Fruit fly (Drosophila melanogaster) whole organism, prepupa: Measurements from ENCODE around the gene CG14374.

Experiments used
- Blimp-1 ChIP-seq: fragments of 200-800 bp; sonication (Bioruptor generic); optimal IDR thresholded peaks from 3 replicates; lab custom pipeline; 2017; ENCODE audit warnings: missing biosample characterization, missing genetic modification characterization, mild to moderate bottlenecking, moderate library complexity, missing genetic modification reagents
- CG10631 ChIP-seq: fragments of 200-800 bp; sonication (Bioruptor generic); optimal IDR thresholded peaks from 2 replicates; lab custom pipeline; 2016; ENCODE audit warnings: missing biosample characterization, missing genetic modification characterization
- CG10669 ChIP-seq: fragments of 200-800 bp; sonication (Bioruptor generic); optimal IDR thresholded peaks from 3 replicates; lab custom pipeline; 2018; ENCODE audit warnings: missing biosample characterization, mild to moderate bottlenecking, missing genetic modification characterization, moderate library complexity
- CG11294 ChIP-seq: fragments of 200-800 bp; sonication (Bioruptor generic); IDR thresholded peaks from 2 replicates; pipeline ENCODE4 v1.3.6; 2022; ENCODE audit warnings: missing biosample characterization, missing genetic modification characterization
- CG15336 ChIP-seq: fragments of 200-800 bp; sonication (Bioruptor generic); IDR thresholded peaks from 2 replicates; pipeline ENCODE4 v1.3.6; 2022; ENCODE audit warnings: missing biosample characterization, missing genetic modification characterization
- CG1621 ChIP-seq: fragments of 200-800 bp; sonication (Bioruptor generic); optimal IDR thresholded peaks from 3 replicates; lab custom pipeline; 2018; ENCODE audit warnings: missing biosample characterization, mild to moderate bottlenecking, missing genetic modification characterization
- CG16779 ChIP-seq: fragments of 200-800 bp; sonication (Bioruptor generic); optimal IDR thresholded peaks from 3 replicates; lab custom pipeline; 2017; ENCODE audit warnings: missing biosample characterization, mild to moderate bottlenecking, missing genetic modification characterization
- CG3032 ChIP-seq: fragments of 200-800 bp; optimal IDR thresholded peaks from 2 replicates; lab custom pipeline; 2019; ENCODE audit warnings: missing biosample characterization, mild to moderate bottlenecking, missing genetic modification characterization, moderate library complexity
- CG32006 ChIP-seq: fragments of 200-800 bp; sonication (Bioruptor generic); optimal IDR thresholded peaks from 3 replicates; lab custom pipeline; 2017; ENCODE audit warnings: missing biosample characterization, mild to moderate bottlenecking, missing genetic modification characterization
- CG34406 ChIP-seq: fragments of 200-800 bp; sonication (Bioruptor generic); optimal IDR thresholded peaks from 3 replicates; lab custom pipeline; 2016; ENCODE audit warnings: missing biosample characterization, missing genetic modification characterization
- CG3919 ChIP-seq: fragments of 200-800 bp; sonication (Bioruptor generic); optimal IDR thresholded peaks from 3 replicates; lab custom pipeline; 2016; ENCODE audit warnings: missing biosample characterization, missing genetic modification characterization
- CG4318 ChIP-seq: fragments of 200-800 bp; sonication (Bioruptor generic); optimal IDR thresholded peaks from 3 replicates; lab custom pipeline; 2017; ENCODE audit warnings: missing biosample characterization, mild to moderate bottlenecking, missing genetic modification characterization
- CG6163 ChIP-seq: fragments of 200-800 bp; sonication (Bioruptor generic); IDR thresholded peaks from 3 replicates; pipeline ENCODE4 v1.3.6; 2022; ENCODE audit warnings: missing biosample characterization, missing genetic modification characterization
- CG6276 ChIP-seq: fragments of 200-800 bp; sonication (Bioruptor generic); optimal IDR thresholded peaks from 2 replicates; lab custom pipeline; 2017; ENCODE audit warnings: missing biosample characterization, mild to moderate bottlenecking, missing genetic modification characterization
- CG6808 ChIP-seq: fragments of 200-800 bp; sonication (Bioruptor generic); optimal IDR thresholded peaks from 3 replicates; lab custom pipeline; 2017; ENCODE audit warnings: missing biosample characterization, missing genetic modification characterization, mild to moderate bottlenecking, moderate library complexity, missing genetic modification reagents
- CG6854 ChIP-seq: fragments of 200-800 bp; sonication (Bioruptor generic); optimal IDR thresholded peaks from 2 replicates; lab custom pipeline; 2017; ENCODE audit warnings: missing biosample characterization, mild to moderate bottlenecking, missing genetic modification characterization
- CG7368 ChIP-seq: fragments of 200-800 bp; sonication (Bioruptor generic); optimal IDR thresholded peaks from 3 replicates; lab custom pipeline; 2016; ENCODE audit warnings: missing biosample characterization, missing genetic modification characterization
- CG8119 ChIP-seq: fragments of 200-800 bp; sonication (Bioruptor generic); IDR thresholded peaks from 3 replicates; pipeline ENCODE4 v1.3.6; 2022; ENCODE audit warnings: missing biosample characterization, missing genetic modification characterization
- CG8632 ChIP-seq: fragments of 200-800 bp; sonication (Bioruptor generic); optimal IDR thresholded peaks from 3 replicates; lab custom pipeline; 2016; ENCODE audit warnings: missing biosample characterization, missing genetic modification characterization
- CG9139 ChIP-seq: fragments of 200-800 bp; sonication (Bioruptor generic); optimal IDR thresholded peaks from 3 replicates; lab custom pipeline; 2017; ENCODE audit warnings: missing biosample characterization, mild to moderate bottlenecking, missing genetic modification characterization
- Eip78C ChIP-seq: fragments of 200-800 bp; sonication (Bioruptor generic); peaks from one replicate; lab custom pipeline; 2016; ENCODE audit warnings: missing biosample characterization, missing genetic modification characterization
- Eip93F ChIP-seq: fragments of 200-800 bp; sonication (Bioruptor generic); optimal IDR thresholded peaks from 2 replicates; lab custom pipeline; 2016; ENCODE audit warnings: missing biosample characterization, mild to moderate bottlenecking, missing genetic modification characterization
- Ets96B ChIP-seq: fragments of 200-800 bp; optimal IDR thresholded peaks from 2 replicates; lab custom pipeline; 2019; ENCODE audit warnings: missing biosample characterization, mild to moderate bottlenecking, missing genetic modification characterization, moderate library complexity
- Hr39 ChIP-seq: fragments of 200-800 bp; sonication (Bioruptor generic); optimal IDR thresholded peaks from 2 replicates; lab custom pipeline; 2016; ENCODE audit warnings: missing biosample characterization, missing genetic modification characterization
- Lpt ChIP-seq: fragments of 200-800 bp; sonication (Bioruptor generic); optimal IDR thresholded peaks from 3 replicates; lab custom pipeline; 2016; ENCODE audit warnings: missing biosample characterization, missing genetic modification characterization
- Met ChIP-seq: fragments of 200-800 bp; sonication (Bioruptor generic); optimal IDR thresholded peaks from 3 replicates; lab custom pipeline; 2016; ENCODE audit warnings: missing biosample characterization, missing genetic modification characterization
- OdsH ChIP-seq: fragments of 200-800 bp; sonication (Bioruptor generic); optimal IDR thresholded peaks from 3 replicates; lab custom pipeline; 2016; ENCODE audit warnings: missing biosample characterization, missing genetic modification characterization
- Sox14 ChIP-seq: fragments of 200-800 bp; sonication (Bioruptor generic); optimal IDR thresholded peaks from 3 replicates; lab custom pipeline; 2016; ENCODE audit warnings: missing biosample characterization, missing genetic modification characterization
- Sox15 ChIP-seq: fragments of 200-800 bp; sonication (Bioruptor generic); optimal IDR thresholded peaks from 3 replicates; lab custom pipeline; 2016; ENCODE audit warnings: missing biosample characterization, missing genetic modification characterization
- achi ChIP-seq: fragments of 200-800 bp; sonication (Bioruptor generic); optimal IDR thresholded peaks from 3 replicates; lab custom pipeline; 2016; ENCODE audit warnings: missing biosample characterization, missing genetic modification characterization
- cyc ChIP-seq: fragments of 200-800 bp; sonication (Bioruptor generic); optimal IDR thresholded peaks from 3 replicates; lab custom pipeline; 2016; ENCODE audit warnings: missing biosample characterization, missing genetic modification characterization
- eg ChIP-seq: fragments of 200-800 bp; sonication (Bioruptor generic); IDR thresholded peaks from 3 replicates; pipeline ENCODE4 v1.3.6; 2022; ENCODE audit warnings: missing biosample characterization, missing genetic modification characterization
- esn ChIP-seq: fragments of 200-800 bp; sonication (Bioruptor generic); optimal IDR thresholded peaks from 2 replicates; lab custom pipeline; 2016; ENCODE audit warnings: missing biosample characterization, mild to moderate bottlenecking, missing genetic modification characterization, moderate library complexity
- fkh ChIP-seq: fragments of 200-800 bp; sonication (Bioruptor generic); optimal IDR thresholded peaks from 3 replicates; lab custom pipeline; 2017; ENCODE audit warnings: missing biosample characterization, mild to moderate bottlenecking, missing genetic modification characterization, moderate library complexity
- pdm3 ChIP-seq: fragments of 200-800 bp; sonication (Bioruptor generic); optimal IDR thresholded peaks from 3 replicates; lab custom pipeline; 2016; ENCODE audit warnings: missing biosample characterization, missing genetic modification characterization
- salr ChIP-seq, 2 experiments: fragments of 200-800 bp; sonication (Bioruptor generic); optimal IDR thresholded peaks; 3 replicates each; lab custom pipeline; 2016 to 2018; ENCODE audit warnings: missing biosample characterization in 2 of 2, missing genetic modification characterization in 2 of 2, mild to moderate bottlenecking in 1 of 2
- ss ChIP-seq, 2 experiments: fragments of 200-800 bp; sonication (Bioruptor generic); optimal IDR thresholded peaks; 2 replicates in 1 of 2; 3 replicates in 1 of 2; lab custom pipeline; 2017 to 2018; ENCODE audit warnings: mild to moderate bottlenecking in 2 of 2, missing biosample characterization in 2 of 2, missing genetic modification characterization in 2 of 2, moderate library complexity in 1 of 2
- svp ChIP-seq: fragments of 200-800 bp; sonication (Bioruptor generic); peaks from one replicate; lab custom pipeline; 2016; ENCODE audit warnings: missing biosample characterization, missing genetic modification characterization
- topi ChIP-seq: fragments of 200-800 bp; sonication (Bioruptor generic); optimal IDR thresholded peaks from 3 replicates; lab custom pipeline; 2016; ENCODE audit warnings: missing biosample characterization, missing genetic modification characterization

Gene CG14374

dm6 chr3R:13397040-13397439 lies at the start of gene CG14374:
CG14374 (minus strand) TSS chr3R:13397140.
- TF ChIP-seq CG6163 (GFP tag; lab: Robert Waterston, UW) (no peak), CG6854 (no peak), OdsH (GFP tag; lab: Kevin White, UChicago) (no peak), CG7368 (no peak), CG4318 (GFP tag; lab: Kevin White, UChicago) (no peak), CG10631 (GFP tag; lab: Kevin White, UChicago) (no peak), eg (no peak), CG9139 (GFP tag; lab: Kevin White, UChicago) (no peak), cyc (no peak), Sox15 (no peak), CG11294 (no peak), CG8119 (no peak), Met (no peak), CG6808 (GFP tag; lab: Kevin White, UChicago) (no peak), achi (GFP tag; lab: Kevin White, UChicago) (no peak), CG34406 (GFP tag; lab: Kevin White, UChicago) (no peak), CG3919 (no peak), CG10669 (GFP tag; lab: Kevin White, UChicago) (no peak)

- no peak for TF ChIP-seq CG16779 (tag; lab: Kevin White, UChicago)
- peak; percentile 68 for TF ChIP-seq Eip78C (GFP tag; lab: Kevin White, UChicago)
- no peak for TF ChIP-seq CG8632 (GFP tag; lab: Kevin White, UChicago)
- TF ChIP-seq CG10669 (GFP tag; lab: Kevin White, UChicago) = no peak
- TF ChIP-seq CG32006 (GFP tag; lab: Kevin White, UChicago) = peak; percentile 14
- TF ChIP-seq svp (GFP tag; lab: Kevin White, UChicago) = peak; percentile 61
Observed at dm6 chr3R:13446489-13446888, 49.5 kb upstream of the CG14374 start.

dm6 chr3R:13446048-13446447 lies 49.1 kb upstream of the CG14374 start:
- no peak for TF ChIP-seq CG6854
- peak; percentile 89 for TF ChIP-seq fkh (GFP tag; lab: Kevin White, UChicago)

dm6 chr3R:13441703-13442102 lies 44.8 kb upstream of the CG14374 start:
- no peak for TF ChIP-seq svp (GFP tag; lab: Kevin White, UChicago)
- peak; percentile 74 for TF ChIP-seq fkh (GFP tag; lab: Kevin White, UChicago)
- TF ChIP-seq, all 60 proteins: peak for 1

dm6 chr3R:13435836-13436235 lies 38.9 kb upstream of the CG14374 start:
- no peak for TF ChIP-seq Lpt
- no peak for TF ChIP-seq CG32006 (GFP tag; lab: Kevin White, UChicago)
- no peak for TF ChIP-seq pdm3 (GFP tag; lab: Kevin White, UChicago)
- TF ChIP-seq CG8119 = no peak
- TF ChIP-seq Ets96B (tag; lab: Kevin White, UChicago) = no peak
- TF ChIP-seq Sox15 = no peak
- no peak for TF ChIP-seq Hr39 (GFP tag; lab: Kevin White, UChicago)
- no peak for TF ChIP-seq CG6276 (GFP tag; lab: Kevin White, UChicago)
- no peak for TF ChIP-seq topi (GFP tag; lab: Kevin White, UChicago)
- no peak for TF ChIP-seq esn (GFP tag; lab: Kevin White, UChicago)
- no peak for TF ChIP-seq CG16779 (tag; lab: Kevin White, UChicago)
- TF ChIP-seq, all 60 proteins: peak for 0

dm6 chr3R:13434325-13435168 lies 37.6 kb upstream of the CG14374 start, which contains the start of gene yrt:
yrt (minus strand) TSS chr3R:13434984.
- TF ChIP-seq Met (no peak), Sox15 (no peak), eg (0 out of 3 replicates have a peak, but pooled peaks have one; percentile 18), CG3032 (tag; lab: Kevin White, UChicago) (no peak), CG8119 (peak; percentile 47; the same call in 2 of the 3 replicates), fkh (GFP tag; lab: Kevin White, UChicago) (peak; percentile 68), CG15336 (GFP tag; lab: Robert Waterston, UW) (no peak), Eip93F (GFP tag; lab: Kevin White, UChicago) (no peak), CG3919 (peak; percentile 21), ss (GFP tag; optimal IDR thresholded peaks at IDR 0.05; lab: Kevin White, UChicago) (no peak), CG1621 (tag; lab: Kevin White, UChicago) (no peak), Blimp-1 (GFP tag; lab: Kevin White, UChicago) (no peak), CG16779 (tag; lab: Kevin White, UChicago) (peak; percentile 20), CG4318 (GFP tag; lab: Kevin White, UChicago) (no peak), CG6276 (GFP tag; lab: Kevin White, UChicago) (peak; percentile 46), Eip78C (GFP tag; lab: Kevin White, UChicago) (peak; percentile 72), salr (GFP tag; optimal IDR thresholded peaks at IDR 0.05; lab: Kevin White, UChicago) (no peak), Lpt (peak; percentile 43), Sox14 (GFP tag; lab: Kevin White, UChicago) (no peak)
